Fruit fly (Drosophila melanogaster): Measurements from ENCODE around the gene Myb.

DNA sequence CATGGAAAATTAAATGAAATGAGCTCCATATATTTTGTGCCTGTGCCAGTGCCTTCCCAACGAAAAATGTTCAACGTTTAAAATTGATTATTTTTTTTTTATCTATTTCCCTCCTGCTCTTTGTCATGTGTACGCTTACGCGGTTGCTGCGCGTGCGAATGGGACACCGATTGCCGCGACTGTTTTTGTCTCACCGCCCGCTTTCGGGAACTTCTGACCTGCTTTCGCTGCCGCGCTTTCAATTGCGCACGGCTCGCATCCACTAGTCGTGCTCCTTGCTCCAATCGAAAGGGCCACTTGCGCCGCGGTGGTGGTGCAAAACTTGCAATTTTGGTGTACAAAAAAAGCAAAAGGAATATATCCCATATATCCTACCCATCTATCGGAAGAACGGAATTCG, 2.9 kb upstream of the Myb start:
- TF ChIP-seq CG8319 (GFP tag; optimal IDR thresholded peaks at IDR 0.05), result peak; percentile 10
- TF ChIP-seq CG1621 (tag; optimal IDR thresholded peaks at IDR 0.05), result peak; percentile 65
- peak; percentile 62 for TF ChIP-seq CG6276 (GFP tag; optimal IDR thresholded peaks at IDR 0.05)
- peak; percentile 36 for TF ChIP-seq topi (GFP tag; optimal IDR thresholded peaks at IDR 0.05)
- peak; percentile 43 for TF ChIP-seq Gug (GFP tag; IDR thresholded peaks at IDR 0.05)
- TF ChIP-seq CG10631 (GFP tag; optimal IDR thresholded peaks at IDR 0.05), result no peak
- no peak for TF ChIP-seq Hr38 (GFP tag; optimal IDR thresholded peaks at IDR 0.05)
- peak; percentile 69 for TF ChIP-seq Eip75B (GFP tag; optimal IDR thresholded peaks at IDR 0.05)

Data from whole organism, prepupa.